Worm (Caenorhabditis elegans): Measurements from ENCODE around the gene F21D12.2.

The F21D12.2 gene

ce11 chrII:7345858-7346257 lies 28.3 kb downstream of the F21D12.2 start:
- TF ChIP-seq tbx-8 (GFP tag; optimal IDR thresholded peaks at IDR 0.05) (no peak), ces-1 (GFP tag; optimal IDR thresholded peaks at IDR 0.05) (no peak), M03D4.4 (tag; optimal IDR thresholded peaks at IDR 0.05) (no peak), elt-3 (tag; optimal IDR thresholded peaks at IDR 0.05) (no peak), ceh-43 (GFP tag; optimal IDR thresholded peaks at IDR 0.05) (no peak), sem-2 (GFP tag; optimal IDR thresholded peaks at IDR 0.05) (no peak), nhr-2 (tag; optimal IDR thresholded peaks at IDR 0.05) (no peak)

- no peak for TF ChIP-seq nhr-237 (tag; optimal IDR thresholded peaks at IDR 0.05)
- no peak for TF ChIP-seq elt-3 (tag; optimal IDR thresholded peaks at IDR 0.05)
- TF ChIP-seq snpc-4 (tag; optimal IDR thresholded peaks at IDR 0.05): no peak
- TF ChIP-seq unc-62 (GFP tag; optimal IDR thresholded peaks at IDR 0.05): no peak
- TF ChIP-seq cnd-1 (tag; optimal IDR thresholded peaks at IDR 0.05): no peak
- no peak for TF ChIP-seq bed-3 (GFP tag; optimal IDR thresholded peaks at IDR 0.05)
- no peak for TF ChIP-seq ceh-39 (tag; optimal IDR thresholded peaks at IDR 0.05)
- TF ChIP-seq ceh-83 (GFP tag; optimal IDR thresholded peaks at IDR 0.05): no peak
- no peak for TF ChIP-seq mab-5 (tag; optimal IDR thresholded peaks at IDR 0.05)
- TF ChIP-seq elt-1 (tag; optimal IDR thresholded peaks at IDR 0.05; ENCODE audit: borderline replicate concordance, insufficient read depth): no peak
- TF ChIP-seq tbx-8 (GFP tag; optimal IDR thresholded peaks at IDR 0.05): no peak
- TF ChIP-seq ceh-43 (GFP tag; optimal IDR thresholded peaks at IDR 0.05): no peak
- TF ChIP-seq drap-1 (GFP tag; optimal IDR thresholded peaks at IDR 0.05): no peak
- no peak for TF ChIP-seq flh-1 (GFP tag; optimal IDR thresholded peaks at IDR 0.05)
- TF ChIP-seq zip-8 (tag; optimal IDR thresholded peaks at IDR 0.05): no peak
Measured at ce11 chrII:7348063-7348462, 30.5 kb downstream of the F21D12.2 start.

- TF ChIP-seq tbx-8 (GFP tag; optimal IDR thresholded peaks at IDR 0.05) (no peak), ces-1 (GFP tag; optimal IDR thresholded peaks at IDR 0.05) (no peak), nhr-28 (tag; optimal IDR thresholded peaks at IDR 0.05) (no peak), nhr-2 (tag; optimal IDR thresholded peaks at IDR 0.05) (peak; percentile 10), blmp-1 (tag; optimal IDR thresholded peaks at IDR 0.05) (no peak)
Measured at ce11 chrII:7352507-7352906, 34.9 kb downstream of the F21D12.2 start, which contains the start of gene hsp-4. hsp-4 (minus strand) TSS chrII:7352645.

ce11 chrII:7353027-7353426 lies 35.5 kb downstream of the F21D12.2 start:
- TF ChIP-seq snpc-4 (tag; optimal IDR thresholded peaks at IDR 0.05) (no peak), ham-2 (GFP tag; optimal IDR thresholded peaks at IDR 0.05) (no peak), mep-1 (tag; optimal IDR thresholded peaks at IDR 0.05) (no peak), elt-3 (tag; optimal IDR thresholded peaks at IDR 0.05) (no peak), ceh-83 (GFP tag; optimal IDR thresholded peaks at IDR 0.05) (no peak)

- no peak for TF ChIP-seq sem-2 (GFP tag; optimal IDR thresholded peaks at IDR 0.05)
- TF ChIP-seq nhr-237 (tag; optimal IDR thresholded peaks at IDR 0.05): no peak
- TF ChIP-seq elt-3 (tag; optimal IDR thresholded peaks at IDR 0.05): no peak
- no peak for TF ChIP-seq ham-2 (GFP tag; optimal IDR thresholded peaks at IDR 0.05)
- no peak for TF ChIP-seq cnd-1 (tag; optimal IDR thresholded peaks at IDR 0.05)
- no peak for TF ChIP-seq ceh-39 (tag; optimal IDR thresholded peaks at IDR 0.05)
- no peak for TF ChIP-seq tbx-8 (GFP tag; optimal IDR thresholded peaks at IDR 0.05)
- no peak for TF ChIP-seq hlh-1 (tag; optimal IDR thresholded peaks at IDR 0.05)
- TF ChIP-seq nhr-28 (tag; optimal IDR thresholded peaks at IDR 0.05): no peak
- no peak for TF ChIP-seq lsy-2 (tag; optimal IDR thresholded peaks at IDR 0.05)
- TF ChIP-seq ztf-11 (tag; optimal IDR thresholded peaks at IDR 0.05): no peak
- no peak for TF ChIP-seq nhr-12 (tag; optimal IDR thresholded peaks at IDR 0.05)
Measured at ce11 chrII:7356326-7356725, 38.8 kb downstream of the F21D12.2 start, which contains the start of gene haf-2. haf-2 (minus strand) TSS chrII:7356426.

ce11 chrII:7356773-7357172 lies 39.2 kb downstream of the F21D12.2 start:
- no peak for TF ChIP-seq nhr-76 (tag; optimal IDR thresholded peaks at IDR 0.05)
- no peak for TF ChIP-seq mab-5 (tag; optimal IDR thresholded peaks at IDR 0.05)
- TF ChIP-seq lsy-2 (tag; optimal IDR thresholded peaks at IDR 0.05): peak; percentile 30
- no peak for TF ChIP-seq M03D4.4 (tag; optimal IDR thresholded peaks at IDR 0.05)
- no peak for TF ChIP-seq ces-1 (GFP tag; optimal IDR thresholded peaks at IDR 0.05)

ce11 chrII:7357176-7357575 lies 39.6 kb downstream of the F21D12.2 start:
- TF ChIP-seq unc-62 (GFP tag; optimal IDR thresholded peaks at IDR 0.05) (peak; percentile 79), ceh-39 (tag; optimal IDR thresholded peaks at IDR 0.05) (no peak), hlh-1 (tag; optimal IDR thresholded peaks at IDR 0.05) (peak; percentile 70)
